Worm (Caenorhabditis elegans) whole organism, L1 larva: ENCODE measurements around the gene clec-208.
A peak's percentile ranks its signal among the peaks of the same experiment; 100 is the strongest.

Experiments used
- C04F5.9 ChIP-seq: sonication (generic microtip); optimal IDR thresholded peaks from 2 replicates; lab custom pipeline; 2016; ENCODE audit warnings: missing genetic modification characterization, missing compliant biosample characterization
- C16A3.4 ChIP-seq: fragments of 150-350 bp; optimal IDR thresholded peaks from 2 replicates; lab custom pipeline; 2014; ENCODE audit warnings: missing biosample characterization, missing genetic modification characterization
- C34B4.2 ChIP-seq: sonication (generic microtip); optimal IDR thresholded peaks from 2 replicates; lab custom pipeline; 2017; ENCODE audit warnings: mild to moderate bottlenecking, missing genetic modification characterization, missing compliant biosample characterization
- aha-1 ChIP-seq: fragments of 150-350 bp; optimal IDR thresholded peaks from 2 replicates; lab custom pipeline; 2014; ENCODE audit warnings: missing biosample characterization, missing genetic modification characterization
- alr-1 ChIP-seq: fragments of 200-800 bp; sonication (Bioruptor generic); optimal IDR thresholded peaks from 2 replicates; lab custom pipeline; 2018; ENCODE audit warnings: borderline replicate concordance, mild to moderate bottlenecking, missing genetic modification characterization, missing compliant biosample characterization
- aly-2 ChIP-seq: fragments of 150-350 bp; optimal IDR thresholded peaks from 2 replicates; lab custom pipeline; 2014; ENCODE audit warnings: missing biosample characterization, missing genetic modification characterization
- ceh-63 ChIP-seq: fragments of 200-800 bp; sonication (Bioruptor generic); optimal IDR thresholded peaks from 2 replicates; lab custom pipeline; 2018; ENCODE audit warnings: mild to moderate bottlenecking, missing genetic modification characterization, missing compliant biosample characterization
- ceh-82 ChIP-seq, 3 experiments: fragments of 150-350 bp in 1 of 3; sonication (generic microtip) in 2 of 3; optimal IDR thresholded peaks; 2 replicates each; lab custom pipeline; 2014 to 2017; ENCODE audit warnings: missing biosample characterization in 3 of 3, missing genetic modification characterization in 3 of 3
- dpl-1 ChIP-seq, 3 experiments: fragments of 150-350 bp in 2 of 3; sonication (generic microtip) in 1 of 3; optimal IDR thresholded peaks; 2 replicates each; lab custom pipeline; 2014 to 2017; ENCODE audit warnings: missing biosample characterization in 3 of 3, missing genetic modification characterization in 3 of 3, missing genetic modification reagents in 3 of 3
- efl-3 ChIP-seq: fragments of 200-800 bp; sonication (Bioruptor generic); optimal IDR thresholded peaks from 2 replicates; lab custom pipeline; 2018; ENCODE audit warnings: mild to moderate bottlenecking, missing genetic modification characterization, missing compliant biosample characterization
- egl-13 ChIP-seq: sonication (generic microtip); optimal IDR thresholded peaks from 2 replicates; lab custom pipeline; 2016; ENCODE audit warnings: missing genotype, missing genetic modification reagents, missing genetic modification characterization, missing compliant biosample characterization
- elt-2 ChIP-seq: sonication (generic microtip); optimal IDR thresholded peaks from 2 replicates; lab custom pipeline; 2016; ENCODE audit warnings: missing genetic modification characterization, mild to moderate bottlenecking, inconsistent platforms, missing compliant biosample characterization, missing genetic modification reagents
- elt-3 ChIP-seq, 6 experiments: fragments of 150-350 bp in 1 of 6; sonication (generic microtip); optimal IDR thresholded peaks; 2 replicates each; lab custom pipeline; 2017 to 2018; ENCODE audit warnings: missing biosample characterization in 6 of 6, missing genetic modification characterization in 6 of 6, inconsistent platforms in 1 of 6
- ets-5 ChIP-seq: fragments of 200-800 bp; sonication (Bioruptor generic); IDR thresholded peaks from 2 replicates; pipeline ENCODE4 v1.3.6; 2022; ENCODE audit warnings: missing genetic modification characterization, missing compliant biosample characterization
- hpl-2 ChIP-seq: fragments of 150-350 bp; optimal IDR thresholded peaks from 2 replicates; lab custom pipeline; 2014; ENCODE audit warnings: missing biosample characterization, missing genetic modification reagents, missing genetic modification characterization
- irx-1 ChIP-seq: sonication (generic microtip); optimal IDR thresholded peaks from 2 replicates; lab custom pipeline; 2016; ENCODE audit warnings: missing genetic modification characterization, missing compliant biosample characterization
- isw-1 ChIP-seq: fragments of 200-800 bp; sonication (Bioruptor generic); IDR thresholded peaks from 2 replicates; pipeline ENCODE4 v1.3.6; 2022; ENCODE audit warnings: missing genetic modification characterization, missing compliant biosample characterization
- jun-1 ChIP-seq: fragments of 150-350 bp; optimal IDR thresholded peaks from 2 replicates; lab custom pipeline; 2014; ENCODE audit warnings: missing biosample characterization, missing genetic modification reagents, missing genetic modification characterization
- lin-39 ChIP-seq: fragments of 150-350 bp; optimal IDR thresholded peaks from 2 replicates; lab custom pipeline; 2014; ENCODE audit warnings: missing biosample characterization, missing genetic modification reagents, missing genetic modification characterization
- lir-3 ChIP-seq: sonication (generic microtip); optimal IDR thresholded peaks from 2 replicates; lab custom pipeline; 2016; ENCODE audit warnings: mild to moderate bottlenecking, missing genetic modification characterization, moderate library complexity, missing compliant biosample characterization; ENCODE audit not compliant: poor library complexity
- lsy-2 ChIP-seq, 2 experiments: fragments of 150-350 bp; optimal IDR thresholded peaks; 2 replicates each; lab custom pipeline; 2014; ENCODE audit warnings: missing biosample characterization in 2 of 2, missing genetic modification characterization in 2 of 2
- mab-9 ChIP-seq: fragments of 200-800 bp; sonication (Bioruptor generic); IDR thresholded peaks from 2 replicates; pipeline ENCODE4 v1.3.6; 2022; ENCODE audit warnings: missing genetic modification reagents, missing genetic modification characterization, missing compliant biosample characterization
- mdl-1 ChIP-seq, 2 experiments: fragments of 150-350 bp; optimal IDR thresholded peaks; 2 replicates each; lab custom pipeline; 2014 to 2017; ENCODE audit warnings: missing biosample characterization in 2 of 2, missing genetic modification characterization in 2 of 2, inconsistent platforms in 1 of 2
- mef-2 ChIP-seq: fragments of 150-350 bp; optimal IDR thresholded peaks from 2 replicates; lab custom pipeline; 2014; ENCODE audit warnings: missing biosample characterization, missing genetic modification characterization
- mep-1 ChIP-seq: fragments of 150-350 bp; optimal IDR thresholded peaks from 2 replicates; lab custom pipeline; 2014; ENCODE audit warnings: missing biosample characterization, missing genetic modification characterization
- nhr-11 ChIP-seq: fragments of 150-350 bp; optimal IDR thresholded peaks from 2 replicates; lab custom pipeline; 2014; ENCODE audit warnings: missing biosample characterization, missing genetic modification characterization
- nhr-28 ChIP-seq: fragments of 150-350 bp; optimal IDR thresholded peaks from 2 replicates; lab custom pipeline; 2014; ENCODE audit warnings: missing biosample characterization, missing genetic modification characterization
- nhr-47 ChIP-seq: sonication (generic microtip); optimal IDR thresholded peaks from 2 replicates; lab custom pipeline; 2016; ENCODE audit warnings: mild to moderate bottlenecking, missing genetic modification characterization, moderate library complexity, missing compliant biosample characterization
- nhr-71 ChIP-seq: sonication (generic microtip); optimal IDR thresholded peaks from 2 replicates; lab custom pipeline; 2016; ENCODE audit warnings: mild to moderate bottlenecking, missing genetic modification characterization, moderate library complexity, missing compliant biosample characterization
- nhr-85 ChIP-seq: sonication (generic microtip); peaks from one replicate; lab custom pipeline; 2016; ENCODE audit warnings: missing genetic modification characterization, inconsistent platforms, missing compliant biosample characterization
- nhr-90 ChIP-seq: sonication (generic microtip); optimal IDR thresholded peaks from 2 replicates; lab custom pipeline; 2016; ENCODE audit warnings: mild to moderate bottlenecking, missing genetic modification characterization, missing compliant biosample characterization; ENCODE audit not compliant: poor library complexity
- pag-3 ChIP-seq: sonication (generic microtip); optimal IDR thresholded peaks from 2 replicates; lab custom pipeline; 2017; ENCODE audit warnings: missing genetic modification characterization, mild to moderate bottlenecking, missing compliant biosample characterization, antibody characterized with exemption, borderline replicate concordance; ENCODE audit not compliant: insufficient read depth
- pax-3 ChIP-seq: fragments of 200-800 bp; sonication (Bioruptor generic); optimal IDR thresholded peaks from 2 replicates; lab custom pipeline; 2018; ENCODE audit warnings: mild to moderate bottlenecking, missing genetic modification characterization, moderate library complexity, missing compliant biosample characterization
- rnt-1 ChIP-seq: sonication (generic microtip); optimal IDR thresholded peaks from 2 replicates; lab custom pipeline; 2016; ENCODE audit warnings: mild to moderate bottlenecking, missing genetic modification characterization, moderate library complexity, missing compliant biosample characterization
- skn-1 ChIP-seq: fragments of 150-350 bp; optimal IDR thresholded peaks from 2 replicates; lab custom pipeline; 2014; ENCODE audit warnings: missing biosample characterization, missing genetic modification characterization
- snu-23 ChIP-seq: sonication (generic microtip); optimal IDR thresholded peaks from 2 replicates; lab custom pipeline; 2016; ENCODE audit warnings: missing genetic modification characterization, missing compliant biosample characterization
- sptf-1 ChIP-seq: fragments of 150-350 bp; optimal IDR thresholded peaks from 2 replicates; lab custom pipeline; 2014; ENCODE audit warnings: missing biosample characterization, missing genetic modification characterization
- swsn-7 ChIP-seq: sonication (generic microtip); optimal IDR thresholded peaks from 2 replicates; lab custom pipeline; 2016; ENCODE audit warnings: missing genetic modification characterization, missing compliant biosample characterization
- tbx-2 ChIP-seq: sonication (generic microtip); optimal IDR thresholded peaks from 2 replicates; lab custom pipeline; 2016; ENCODE audit warnings: missing genetic modification characterization, missing compliant biosample characterization
- unc-130 ChIP-seq: fragments of 150-350 bp; optimal IDR thresholded peaks from 2 replicates; lab custom pipeline; 2017; ENCODE audit warnings: missing biosample characterization, missing genetic modification characterization, inconsistent platforms
- unc-30 ChIP-seq: sonication (generic microtip); optimal IDR thresholded peaks from 2 replicates; lab custom pipeline; 2017; ENCODE audit warnings: missing biosample characterization, missing genetic modification characterization
- unc-62 ChIP-seq: fragments of 150-350 bp; optimal IDR thresholded peaks from 2 replicates; lab custom pipeline; 2014; ENCODE audit warnings: missing biosample characterization, missing genetic modification reagents, missing genetic modification characterization
- unc-86 ChIP-seq: sonication (generic microtip); optimal IDR thresholded peaks from 2 replicates; lab custom pipeline; 2016; ENCODE audit warnings: missing genetic modification characterization, missing compliant biosample characterization
- vab-15 ChIP-seq: sonication (generic microtip); optimal IDR thresholded peaks from 2 replicates; lab custom pipeline; 2017; ENCODE audit warnings: missing genotype, mild to moderate bottlenecking, missing genetic modification characterization, missing compliant biosample characterization
- xbp-1 ChIP-seq: sonication (generic microtip); optimal IDR thresholded peaks from 2 replicates; lab custom pipeline; 2016; ENCODE audit warnings: missing genetic modification characterization, missing compliant biosample characterization
- zag-1 ChIP-seq: fragments of 150-350 bp; optimal IDR thresholded peaks from 2 replicates; lab custom pipeline; 2014; ENCODE audit warnings: missing biosample characterization, missing genetic modification characterization
- zip-4 ChIP-seq: fragments of 200-800 bp; sonication (Bioruptor generic); optimal IDR thresholded peaks from 2 replicates; lab custom pipeline; 2018; ENCODE audit warnings: mild to moderate bottlenecking, missing genetic modification characterization, moderate library complexity, missing compliant biosample characterization

Gene clec-208

DNA sequence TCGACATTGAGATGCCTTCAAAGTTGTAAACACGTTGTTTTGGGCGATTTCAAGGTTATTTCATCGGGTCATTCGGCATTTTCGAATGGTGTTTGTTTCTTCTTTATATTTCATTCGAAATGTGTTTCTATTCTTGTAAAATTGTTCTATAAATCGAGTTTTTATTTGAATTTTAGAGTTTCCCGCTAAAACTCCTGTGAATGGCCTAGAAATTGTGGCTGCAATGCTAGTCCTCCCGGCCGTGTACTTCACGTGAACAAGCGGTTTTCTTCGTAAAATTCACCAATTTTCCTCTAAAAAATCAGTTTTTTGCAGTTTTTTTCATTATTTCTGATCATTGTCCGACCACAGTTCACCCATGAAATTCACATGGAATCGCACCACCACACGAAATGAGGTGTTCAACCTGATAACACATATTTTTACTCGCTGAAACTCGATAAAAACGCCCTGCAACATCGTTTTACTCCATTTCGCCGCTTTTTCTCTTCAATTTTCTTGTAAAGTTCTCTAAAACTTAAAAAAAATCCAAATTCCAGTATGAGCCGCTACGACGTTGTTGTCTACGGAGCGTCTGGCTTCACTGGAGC lies 29.3 kb downstream of the clec-208 start, which contains the start of gene ldp-1 (continued):
- peak; percentile 67 for TF ChIP-seq elt-2
- no peak for TF ChIP-seq sptf-1
- peak; percentile 55 to 73 (median 70) for TF ChIP-seq ceh-82 (tag; optimal IDR thresholded peaks at IDR 0.05; lab: Kevin White, UChicago)
- no peak for TF ChIP-seq ets-5
- no peak for TF ChIP-seq unc-62 (GFP tag; lab: Kevin White, UChicago)
- TF ChIP-seq aha-1 = no peak

- TF ChIP-seq isw-1 (GFP tag; lab: Robert Waterston, UW) = no peak
- no peak for TF ChIP-seq tbx-2 (tag; lab: Kevin White, UChicago)
- no peak for TF ChIP-seq efl-3
- no peak for TF ChIP-seq nhr-11 (tag; lab: Kevin White, UChicago)
- no peak for TF ChIP-seq mep-1
- no peak for TF ChIP-seq unc-130
- peak; percentile 16 for TF ChIP-seq rnt-1
- no peak for TF ChIP-seq vab-15 (tag; lab: Kevin White, UChicago)
These were observed 34.9 kb downstream of the clec-208 start for ce11 chrV:2132675-2133074.

- TF ChIP-seq xbp-1 (tag; lab: Kevin White, UChicago) (peak; percentile 53), zag-1 (tag; lab: Kevin White, UChicago) (peak; percentile 26), mef-2 (tag; lab: Kevin White, UChicago) (peak; percentile 19), snu-23 (GFP tag; lab: Kevin White, UChicago) (peak; percentile 70), tbx-2 (tag; lab: Kevin White, UChicago) (peak; percentile 76), swsn-7 (tag; lab: Kevin White, UChicago) (peak; percentile 61), isw-1 (GFP tag; lab: Robert Waterston, UW) (peak; percentile 33), nhr-85 (no peak), ceh-82 (tag; optimal IDR thresholded peaks at IDR 0.05; lab: Kevin White, UChicago) (peak; percentile 40 to 85 (median 61)), pax-3 (tag; lab: Kevin White, UChicago) (peak; percentile 1), C04F5.9 (tag; lab: Kevin White, UChicago) (no peak), elt-3 (tag; optimal IDR thresholded peaks at IDR 0.05; lab: Kevin White, UChicago) (no peak), elt-2 (no peak), nhr-47 (tag; lab: Kevin White, UChicago) (peak; percentile 75), ets-5 (no peak), egl-13 (peak; percentile 70), efl-3 (no peak), aly-2 (tag; lab: Kevin White, UChicago) (no peak), nhr-71 (tag; lab: Kevin White, UChicago) (peak; percentile 84), lir-3 (tag; lab: Kevin White, UChicago) (peak; percentile 22), mab-9 (GFP tag; lab: Robert Waterston, UW) (peak; percentile 44; the same call in 1 of the 2 replicates), ceh-63 (GFP tag; lab: Kevin White, UChicago) (no peak), alr-1 (tag; lab: Kevin White, UChicago) (no peak), unc-30 (tag; lab: Kevin White, UChicago) (no peak), nhr-90 (tag; lab: Kevin White, UChicago) (no peak), lsy-2 (tag; optimal IDR thresholded peaks at IDR 0.05; lab: Kevin White, UChicago) (peak; percentile 60 to 72), unc-86 (peak; percentile 91), mdl-1 (tag; optimal IDR thresholded peaks at IDR 0.05; lab: Kevin White, UChicago) (peak in 1 of 2 experiments; percentile 69), zip-4 (no peak), C16A3.4 (tag; lab: Kevin White, UChicago) (peak; percentile 36), nhr-28 (tag; lab: Kevin White, UChicago) (no peak), lin-39 (tag; lab: Kevin White, UChicago) (no peak), dpl-1 (GFP tag; optimal IDR thresholded peaks at IDR 0.05; lab: Kevin White, UChicago) (peak in 1 of 3 experiments; percentile 49), irx-1 (tag; lab: Kevin White, UChicago) (peak; percentile 53), skn-1 (tag; lab: Kevin White, UChicago) (peak; percentile 53), pag-3 (tag; lab: Kevin White, UChicago) (no peak), jun-1 (tag; lab: Kevin White, UChicago) (peak; percentile 2), C34B4.2 (no peak), mep-1 (peak; percentile 71), aha-1 (no peak), hpl-2 (GFP tag; lab: Kevin White, UChicago) (no peak), nhr-11 (tag; lab: Kevin White, UChicago) (no peak)
These were observed 35.8 kb downstream of the clec-208 start for ce11 chrV:2133512-2133911.
